Fruit fly (Drosophila melanogaster): ENCODE results near the gene Obp69a.

Obp69a gene

DNA sequence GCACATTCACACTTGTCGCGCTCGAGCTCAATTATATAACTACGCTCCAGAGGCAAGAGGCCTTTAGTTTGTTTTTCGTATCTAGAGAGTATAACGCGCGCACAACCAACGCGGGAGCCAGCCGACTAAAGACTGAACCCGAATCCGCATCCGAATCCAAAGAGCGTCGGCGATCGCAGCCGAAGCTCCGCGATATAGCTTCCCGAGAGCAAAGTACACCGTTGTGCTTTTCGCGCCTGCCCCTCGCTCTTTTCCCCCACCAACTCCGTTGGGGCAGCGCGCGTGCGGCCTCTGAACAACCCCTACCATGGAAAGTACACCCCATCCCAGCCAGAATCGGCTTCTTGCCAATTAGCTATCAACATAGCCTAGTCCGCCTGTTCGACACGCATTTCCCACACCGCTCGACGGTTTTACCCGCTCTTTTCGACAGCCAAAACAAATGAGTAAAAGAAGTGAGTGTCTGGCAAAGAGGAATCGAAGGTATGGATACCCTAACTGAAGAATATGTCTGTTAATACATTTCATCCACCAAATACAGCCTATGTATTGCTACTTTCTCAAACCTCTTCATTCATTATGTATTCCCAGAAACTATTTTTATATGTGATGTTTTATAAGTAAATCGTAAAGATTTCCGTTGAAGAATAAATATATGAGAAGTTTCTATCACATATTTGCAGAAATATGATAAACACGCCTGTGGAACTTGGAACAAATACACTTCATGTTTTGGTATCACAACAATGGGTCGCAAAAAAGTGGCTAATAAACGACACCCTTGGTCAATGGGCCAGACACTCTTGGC lies 12.7 kb downstream of the Obp69a start (continued):
- TF ChIP-seq CG8359 (GFP tag; optimal IDR thresholded peaks at IDR 0.05; ENCODE audit: borderline replicate concordance) = no peak
- 0 out of 2 replicates have a peak, but pooled peaks have one; percentile 27 for TF ChIP-seq MBD-R2 (GFP tag; IDR thresholded peaks at IDR 0.05)
- no peak for TF ChIP-seq br (optimal IDR thresholded peaks at IDR 0.05)
- 0 out of 2 replicates have a peak, but pooled peaks have one; percentile 29 for TF ChIP-seq slbo (GFP tag; IDR thresholded peaks at IDR 0.05)
- no peak for TF ChIP-seq CG12744 (GFP tag; optimal IDR thresholded peaks at IDR 0.05)
- TF ChIP-seq Dip2 (GFP tag; IDR thresholded peaks at IDR 0.05) = no peak
- no peak for TF ChIP-seq Xrp1 (GFP tag; IDR thresholded peaks at IDR 0.05)
- TF ChIP-seq CG5953 (GFP tag; IDR thresholded peaks at IDR 0.05) = peak; percentile 34; the same call in 1 of the 2 replicates
- TF ChIP-seq Doc2 (GFP tag; IDR thresholded peaks at IDR 0.05) = no peak
- no peak for TF ChIP-seq CG7271 (tag; optimal IDR thresholded peaks at IDR 0.05)
- no peak for TF ChIP-seq luna (GFP tag; optimal IDR thresholded peaks at IDR 0.05)
- peak; percentile 44; the same call in 1 of the 3 replicates for TF ChIP-seq Optix (GFP tag; IDR thresholded peaks at IDR 0.05)
- TF ChIP-seq CG8281 (tag; optimal IDR thresholded peaks at IDR 0.05) = no peak
- no peak for TF ChIP-seq ewg (GFP tag; optimal IDR thresholded peaks at IDR 0.05)
- TF ChIP-seq onecut (GFP tag; IDR thresholded peaks at IDR 0.05) = peak; percentile 34
- peak; percentile 40; the same call in 1 of the 3 replicates for TF ChIP-seq HLH4C (GFP tag; IDR thresholded peaks at IDR 0.05; ENCODE audit: partially characterized antibody)
- TF ChIP-seq NFAT (GFP tag; IDR thresholded peaks at IDR 0.05) = peak; percentile 73
- TF ChIP-seq B-H1 (GFP tag; IDR thresholded peaks at IDR 0.05) = no peak; the same call in 2 of the 3 replicates
- no peak for TF ChIP-seq CG31365 (tag; optimal IDR thresholded peaks at IDR 0.05)
- TF ChIP-seq Taf1 (GFP tag; IDR thresholded peaks at IDR 0.05) = peak; percentile 5; the same call in 1 of the 2 replicates
- TF ChIP-seq gro (GFP tag; optimal IDR thresholded peaks at IDR 0.05) = peak; percentile 63
- no peak for TF ChIP-seq Elba2 (GFP tag; optimal IDR thresholded peaks at IDR 0.05)
- no peak for TF ChIP-seq repo (GFP tag; optimal IDR thresholded peaks at IDR 0.05)
- no peak for TF ChIP-seq CG14965 (GFP tag; optimal IDR thresholded peaks at IDR 0.05; ENCODE audit: borderline replicate concordance)
- no peak for TF ChIP-seq CG1647 (GFP tag; optimal IDR thresholded peaks at IDR 0.05)
- TF ChIP-seq CG3281 (GFP tag; optimal IDR thresholded peaks at IDR 0.05) = peak; percentile 60
- TF ChIP-seq tio (GFP tag; optimal IDR thresholded peaks at IDR 0.05) = no peak
- no peak for TF ChIP-seq MESR4 (GFP tag; optimal IDR thresholded peaks at IDR 0.05)
- peak; percentile 49 to 69 for TF ChIP-seq Trl (optimal IDR thresholded peaks at IDR 0.05)
- peak; percentile 5 for TF ChIP-seq Trl (GFP tag; optimal IDR thresholded peaks at IDR 0.05)
- no peak for TF ChIP-seq D (optimal IDR thresholded peaks at IDR 0.05)
- TF ChIP-seq D (GFP tag; optimal IDR thresholded peaks at IDR 0.05) = no peak
- peak; percentile 64 for TF ChIP-seq vvl (GFP tag; IDR thresholded peaks at IDR 0.05)
- TF ChIP-seq chinmo (GFP tag; IDR thresholded peaks at IDR 0.05; ENCODE audit: partially characterized antibody) = peak; percentile 96; the same call in 3 of the 4 replicates
- no peak for TF ChIP-seq CG18011 (GFP tag; optimal IDR thresholded peaks at IDR 0.05)
- TF ChIP-seq CHES-1-like (GFP tag; optimal IDR thresholded peaks at IDR 0.05) = no peak
- peak; percentile 50; the same call in 1 of the 2 replicates for TF ChIP-seq CG13287 (GFP tag; IDR thresholded peaks at IDR 0.05; ENCODE audit: partially characterized antibody)
- TF ChIP-seq CG15073 (GFP tag; optimal IDR thresholded peaks at IDR 0.05) = no peak
- peak; percentile 45; the same call in 1 of the 2 replicates for TF ChIP-seq Atf6 (GFP tag; IDR thresholded peaks at IDR 0.05)
- TF ChIP-seq Hr51 (GFP tag; optimal IDR thresholded peaks at IDR 0.05) = no peak
- peak; percentile 18 for TF ChIP-seq kah (GFP tag; optimal IDR thresholded peaks at IDR 0.05)
- TF ChIP-seq gfzf (GFP tag; optimal IDR thresholded peaks at IDR 0.05) = no peak
- TF ChIP-seq CG9817 (tag; optimal IDR thresholded peaks at IDR 0.05) = no peak
- TF ChIP-seq Vsx1 (GFP tag; optimal IDR thresholded peaks at IDR 0.05) = peak; percentile 70
- no peak for TF ChIP-seq dan (GFP tag; IDR thresholded peaks at IDR 0.05)
- no peak for TF ChIP-seq CG33213 (GFP tag; optimal IDR thresholded peaks at IDR 0.05)
- TF ChIP-seq Hey (tag; optimal IDR thresholded peaks at IDR 0.05) = peak; percentile 79
- no peak for TF ChIP-seq Hr3 (GFP tag; optimal IDR thresholded peaks at IDR 0.05)
- no peak for TF ChIP-seq Lhr (GFP tag; optimal IDR thresholded peaks at IDR 0.05)
- peak; percentile 0 for TF ChIP-seq CG18619 (GFP tag; optimal IDR thresholded peaks at IDR 0.05)
